Worm (Caenorhabditis elegans): ENCODE measurements around the gene wrt-4.

The wrt-4 gene

DNA sequence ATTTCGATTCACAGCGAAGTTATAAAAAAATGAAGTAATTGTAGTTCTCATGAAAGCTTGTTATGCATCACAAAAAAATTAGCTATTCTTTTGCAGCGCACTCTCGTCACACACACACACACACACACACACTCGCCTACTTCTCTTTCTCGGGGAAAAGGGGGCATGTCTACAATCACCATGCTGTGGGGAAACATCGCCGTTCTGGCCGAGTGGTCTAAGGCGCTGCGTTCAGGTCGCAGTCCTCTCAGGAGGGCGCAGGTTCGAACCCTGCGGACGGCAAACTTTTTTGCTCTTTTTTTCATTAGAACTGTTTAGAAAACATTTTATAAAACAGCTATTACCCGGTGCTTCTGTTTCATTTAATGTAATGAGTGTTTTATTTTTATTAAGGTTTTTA lies 15.2 kb downstream of the wrt-4 start (continued):
- peak; percentile 80 for TF ChIP-seq egrh-3 (GFP tag; IDR thresholded peaks at IDR 0.05)
- TF ChIP-seq ztf-25 (GFP tag; IDR thresholded peaks at IDR 0.05), result peak; percentile 83
- no peak for TF ChIP-seq F55B11.4 (tag; optimal IDR thresholded peaks at IDR 0.05; ENCODE audit: borderline replicate concordance, insufficient read depth)
- no peak for TF ChIP-seq ccch-3 (GFP tag; optimal IDR thresholded peaks at IDR 0.05)
- TF ChIP-seq lin-40 (tag; optimal IDR thresholded peaks at IDR 0.05), result peak; percentile 56
- TF ChIP-seq ama-1 (optimal IDR thresholded peaks at IDR 0.05), result no peak
- TF ChIP-seq ama-1 (GFP tag; optimal IDR thresholded peaks at IDR 0.05), result peak in 1 of 2 experiments; percentile 66
- TF ChIP-seq hlh-12 (tag; optimal IDR thresholded peaks at IDR 0.05), result no peak
- TF ChIP-seq die-1 (tag; optimal IDR thresholded peaks at IDR 0.05), result peak; percentile 82
- peak; percentile 80 for TF ChIP-seq mes-4 (tag; optimal IDR thresholded peaks at IDR 0.05)
- no peak for TF ChIP-seq ztf-3 (GFP tag; optimal IDR thresholded peaks at IDR 0.05)
- TF ChIP-seq mel-28 (tag; optimal IDR thresholded peaks at IDR 0.05; ENCODE audit: borderline replicate concordance), result no peak
- peak; percentile 60 for TF ChIP-seq athp-1 (tag; optimal IDR thresholded peaks at IDR 0.05)
- peak; percentile 60 for TF ChIP-seq lin-54 (GFP tag; optimal IDR thresholded peaks at IDR 0.05)
- no peak for TF ChIP-seq sptf-2 (GFP tag; optimal IDR thresholded peaks at IDR 0.05)
- TF ChIP-seq him-1 (tag; optimal IDR thresholded peaks at IDR 0.05), result peak; percentile 82
- no peak for TF ChIP-seq Y67H2A.10 (GFP tag; conservative IDR thresholded peaks at IDR 0.05)
- TF ChIP-seq unc-62 (GFP tag; optimal IDR thresholded peaks at IDR 0.05), result no peak
- TF ChIP-seq rec-8 (tag; optimal IDR thresholded peaks at IDR 0.05), result peak; percentile 63 to 87
- peak; percentile 72 for TF ChIP-seq snpc-1.1 (tag; optimal IDR thresholded peaks at IDR 0.05; ENCODE audit: insufficient read depth)
- TF ChIP-seq F33H1.4 (GFP tag; IDR thresholded peaks at IDR 0.05), result 0 out of 2 replicates have a peak, but pooled peaks have one; percentile 24
- peak; percentile 74 for TF ChIP-seq snpc-3.4 (tag; optimal IDR thresholded peaks at IDR 0.05)
- peak; percentile 93 for TF ChIP-seq dox-1 (GFP tag; IDR thresholded peaks at IDR 0.05)
- peak; percentile 43; the same call in 1 of the 2 replicates for TF ChIP-seq egl-18 (GFP tag; IDR thresholded peaks at IDR 0.05)
- TF ChIP-seq repo-1 (tag; optimal IDR thresholded peaks at IDR 0.05), result no peak
- peak; percentile 96 for TF ChIP-seq lin-26 (GFP tag; IDR thresholded peaks at IDR 0.05)
- TF ChIP-seq hmg-1.2 (GFP tag; IDR thresholded peaks at IDR 0.05), result peak; percentile 90
- peak; percentile 67; the same call in 1 of the 2 replicates for TF ChIP-seq Y56A3A.18 (GFP tag; IDR thresholded peaks at IDR 0.05)
- TF ChIP-seq aptf-3 (GFP tag; IDR thresholded peaks at IDR 0.05), result no peak
- TF ChIP-seq K12H6.12 (tag; optimal IDR thresholded peaks at IDR 0.05), result peak; percentile 60
- peak; percentile 45 for TF ChIP-seq attf-5 (GFP tag; optimal IDR thresholded peaks at IDR 0.05)
- no peak for TF ChIP-seq ekl-4 (GFP tag; IDR thresholded peaks at IDR 0.05)
- peak; percentile 21; the same call in 1 of the 2 replicates for TF ChIP-seq bed-2 (GFP tag; IDR thresholded peaks at IDR 0.05)
- peak; percentile 48 for TF ChIP-seq fkh-3 (tag; optimal IDR thresholded peaks at IDR 0.05)
- TF ChIP-seq madf-6 (GFP tag; IDR thresholded peaks at IDR 0.05), result peak; percentile 59
- peak; percentile 22 for TF ChIP-seq nhr-179 (tag; optimal IDR thresholded peaks at IDR 0.05)
- peak; percentile 89 for TF ChIP-seq zfh-2 (GFP tag; conservative IDR thresholded peaks at IDR 0.05)
- no peak for TF ChIP-seq dpff-1 (tag; optimal IDR thresholded peaks at IDR 0.05)
- peak; percentile 72 for TF ChIP-seq T07F8.4 (tag; optimal IDR thresholded peaks at IDR 0.05)
- TF ChIP-seq ceh-40 (GFP tag; IDR thresholded peaks at IDR 0.05), result 0 out of 2 replicates have a peak, but pooled peaks have one; percentile 5
- TF ChIP-seq snpc-4 (GFP tag; optimal IDR thresholded peaks at IDR 0.05), result peak; percentile 64
- peak; percentile 32 to 85 (median 66) for TF ChIP-seq snpc-4 (tag; optimal IDR thresholded peaks at IDR 0.05)
- peak; percentile 73 for TF ChIP-seq ceh-27 (GFP tag; optimal IDR thresholded peaks at IDR 0.05)
- peak; percentile 20 for TF ChIP-seq F49E8.2 (tag; optimal IDR thresholded peaks at IDR 0.05; ENCODE audit: insufficient read depth)
- no peak for TF ChIP-seq ceh-91 (GFP tag; IDR thresholded peaks at IDR 0.05)
- peak; percentile 44 for TF ChIP-seq somi-1 (GFP tag; optimal IDR thresholded peaks at IDR 0.05)
- TF ChIP-seq Y79H2A.3 (GFP tag; conservative IDR thresholded peaks at IDR 0.05), result 0 out of 2 replicates have a peak, but pooled peaks have one; percentile 17
- 0 out of 2 replicates have a peak, but pooled peaks have one; percentile 29 for TF ChIP-seq F39B2.1 (GFP tag; IDR thresholded peaks at IDR 0.05)

Data from whole organism, young adult.